Worm (Caenorhabditis elegans) whole organism, young adult: ENCODE measurements around the gene srh-55.

Experiments
- B0336.3 ChIP-seq: fragments of 200-800 bp; sonication (Bioruptor generic); IDR thresholded peaks from 2 replicates; pipeline ENCODE4 v1.3.6; 2022; ENCODE audit warnings: missing genetic modification characterization, missing compliant biosample characterization
- F37B4.10 ChIP-seq: fragments of 200-800 bp; sonication (Bioruptor generic); IDR thresholded peaks from 2 replicates; pipeline ENCODE4 v1.3.6; 2022; ENCODE audit warnings: missing genetic modification characterization, missing compliant biosample characterization
- F57A8.1 ChIP-seq: fragments of 200-800 bp; sonication (Bioruptor generic); optimal IDR thresholded peaks from 2 replicates; lab custom pipeline; 2018; ENCODE audit warnings: mild to moderate bottlenecking, missing genetic modification characterization, moderate library complexity, missing compliant biosample characterization
- T26A5.8 ChIP-seq: sonication (generic microtip); optimal IDR thresholded peaks from 2 replicates; lab custom pipeline; 2016; ENCODE audit warnings: missing genetic modification characterization, missing compliant biosample characterization
- Y53F4B.3 ChIP-seq: fragments of 200-800 bp; sonication (Bioruptor generic); IDR thresholded peaks from 2 replicates; pipeline ENCODE4 v1.3.6; 2022; ENCODE audit warnings: missing genetic modification reagents, missing genetic modification characterization, missing compliant biosample characterization
- Y53G8AR.9 ChIP-seq: fragments of 200-800 bp; sonication (Bioruptor generic); conservative IDR thresholded peaks from 2 replicates; pipeline ENCODE4 v1.3.6; 2022; ENCODE audit warnings: missing genetic modification reagents, missing genetic modification characterization, missing compliant biosample characterization
- Y56A3A.18 ChIP-seq: fragments of 200-800 bp; sonication (Bioruptor generic); IDR thresholded peaks from 2 replicates; pipeline ENCODE4 v1.3.6; 2022; ENCODE audit warnings: missing genetic modification reagents, missing genetic modification characterization, missing compliant biosample characterization
- Y79H2A.3 ChIP-seq: fragments of 200-800 bp; sonication (Bioruptor generic); conservative IDR thresholded peaks from 2 replicates; pipeline ENCODE4 v1.3.6; 2022; ENCODE audit warnings: missing genetic modification reagents, missing genetic modification characterization, missing compliant biosample characterization
- akir-1 ChIP-seq: fragments of 200-800 bp; sonication (Bioruptor generic); optimal IDR thresholded peaks from 2 replicates; lab custom pipeline; 2018; ENCODE audit warnings: mild to moderate bottlenecking, missing genetic modification characterization, moderate library complexity, missing compliant biosample characterization
- aptf-2 ChIP-seq: fragments of 200-800 bp; sonication (Bioruptor generic); conservative IDR thresholded peaks from 2 replicates; pipeline ENCODE4 v1.3.6; 2022; ENCODE audit warnings: missing genetic modification reagents, missing genetic modification characterization, missing compliant biosample characterization
- aptf-3 ChIP-seq: fragments of 200-800 bp; sonication (Bioruptor generic); IDR thresholded peaks from 2 replicates; pipeline ENCODE4 v1.3.6; 2022; ENCODE audit warnings: missing genetic modification characterization, missing compliant biosample characterization
- athp-1 ChIP-seq: sonication (generic microtip); optimal IDR thresholded peaks from 2 replicates; lab custom pipeline; 2017; ENCODE audit warnings: mild to moderate bottlenecking, missing genetic modification characterization, missing compliant biosample characterization
- bed-2 ChIP-seq: fragments of 200-800 bp; sonication (Bioruptor generic); IDR thresholded peaks from 2 replicates; pipeline ENCODE4 v1.3.6; 2022; ENCODE audit warnings: missing genetic modification reagents, missing genetic modification characterization, missing compliant biosample characterization
- ceh-100 ChIP-seq: fragments of 200-800 bp; sonication (Bioruptor generic); IDR thresholded peaks from 2 replicates; pipeline ENCODE4 v1.3.6; 2022; ENCODE audit warnings: missing genetic modification reagents, missing genetic modification characterization, missing compliant biosample characterization
- ceh-40 ChIP-seq: fragments of 200-800 bp; sonication (Bioruptor generic); IDR thresholded peaks from 2 replicates; pipeline ENCODE4 v1.3.6; 2022; ENCODE audit warnings: missing genetic modification characterization, missing compliant biosample characterization
- ceh-91 ChIP-seq: fragments of 200-800 bp; sonication (Bioruptor generic); IDR thresholded peaks from 2 replicates; pipeline ENCODE4 v1.3.6; 2022; ENCODE audit warnings: missing genetic modification reagents, missing genetic modification characterization, missing compliant biosample characterization
- die-1 ChIP-seq: sonication (generic microtip); optimal IDR thresholded peaks from 2 replicates; lab custom pipeline; 2016; ENCODE audit warnings: missing genotype, mild to moderate bottlenecking, missing genetic modification characterization, missing compliant biosample characterization
- dpff-1 ChIP-seq: sonication (generic microtip); optimal IDR thresholded peaks from 2 replicates; lab custom pipeline; 2017; ENCODE audit warnings: mild to moderate bottlenecking, missing genetic modification characterization, missing compliant biosample characterization
- egrh-3 ChIP-seq: fragments of 200-800 bp; sonication (Bioruptor generic); IDR thresholded peaks from 2 replicates; pipeline ENCODE4 v1.3.6; 2022; ENCODE audit warnings: missing genetic modification reagents, missing genetic modification characterization, missing compliant biosample characterization
- ekl-4 ChIP-seq: fragments of 200-800 bp; sonication (Bioruptor generic); IDR thresholded peaks from 2 replicates; pipeline ENCODE4 v1.3.6; 2022; ENCODE audit warnings: missing genetic modification reagents, missing genetic modification characterization, missing compliant biosample characterization
- ets-4 ChIP-seq: fragments of 200-800 bp; sonication (Bioruptor generic); optimal IDR thresholded peaks from 2 replicates; lab custom pipeline; 2018; ENCODE audit warnings: mild to moderate bottlenecking, missing genetic modification characterization, missing compliant biosample characterization
- him-1 ChIP-seq: sonication (generic microtip); optimal IDR thresholded peaks from 2 replicates; lab custom pipeline; 2016; ENCODE audit warnings: missing genotype, missing genetic modification reagents, missing genetic modification characterization, missing compliant biosample characterization
- hlh-12 ChIP-seq: sonication (generic microtip); optimal IDR thresholded peaks from 2 replicates; lab custom pipeline; 2016; ENCODE audit warnings: missing genetic modification characterization, missing compliant biosample characterization
- hlh-26 ChIP-seq: fragments of 200-800 bp; sonication (Bioruptor generic); conservative IDR thresholded peaks from 2 replicates; pipeline ENCODE4 v1.3.6; 2022; ENCODE audit warnings: missing genetic modification reagents, missing genetic modification characterization, missing compliant biosample characterization
- hmg-1.2 ChIP-seq: fragments of 200-800 bp; sonication (Bioruptor generic); IDR thresholded peaks from 2 replicates; pipeline ENCODE4 v1.3.6; 2022; ENCODE audit warnings: missing genetic modification reagents, missing genetic modification characterization, missing compliant biosample characterization
- let-526 ChIP-seq: fragments of 200-800 bp; sonication (Bioruptor generic); IDR thresholded peaks from 2 replicates; pipeline ENCODE4 v1.3.6; 2022; ENCODE audit warnings: missing genetic modification reagents, missing genetic modification characterization, missing compliant biosample characterization
- lin-26 ChIP-seq: fragments of 200-800 bp; sonication (Bioruptor generic); IDR thresholded peaks from 2 replicates; pipeline ENCODE4 v1.3.6; 2022; ENCODE audit warnings: missing genetic modification reagents, missing genetic modification characterization, missing compliant biosample characterization
- lin-35 ChIP-seq, 3 experiments: fragments of 150-350 bp in 2 of 3; sonication (generic microtip) in 1 of 3; optimal IDR thresholded peaks; 2 replicates each; lab custom pipeline; 2014 to 2018; ENCODE audit warnings: missing biosample characterization in 3 of 3, missing genetic modification characterization in 3 of 3, missing genetic modification reagents in 3 of 3
- lsy-27 ChIP-seq: sonication (generic microtip); optimal IDR thresholded peaks from 2 replicates; lab custom pipeline; 2017; ENCODE audit warnings: missing genetic modification characterization, mild to moderate bottlenecking, missing compliant biosample characterization, antibody characterized with exemption, missing genotype, borderline replicate concordance; ENCODE audit not compliant: insufficient read depth
- madf-10 ChIP-seq: sonication (generic microtip); optimal IDR thresholded peaks from 2 replicates; lab custom pipeline; 2016; ENCODE audit warnings: mild to moderate bottlenecking, missing genetic modification characterization, missing compliant biosample characterization
- madf-3 ChIP-seq: fragments of 200-800 bp; sonication (Bioruptor generic); IDR thresholded peaks from 2 replicates; pipeline ENCODE4 v1.3.6; 2022; ENCODE audit warnings: missing genetic modification reagents, missing genetic modification characterization, missing compliant biosample characterization
- mel-28 ChIP-seq: sonication (generic microtip); optimal IDR thresholded peaks from 2 replicates; lab custom pipeline; 2016; ENCODE audit warnings: borderline replicate concordance, mild to moderate bottlenecking, missing genetic modification characterization, missing compliant biosample characterization
- nfya-2 ChIP-seq: fragments of 200-800 bp; sonication (Bioruptor generic); IDR thresholded peaks from 2 replicates; pipeline ENCODE4 v1.3.6; 2022; ENCODE audit warnings: missing genetic modification reagents, missing genetic modification characterization, missing compliant biosample characterization
- nfyb-1 ChIP-seq: fragments of 200-800 bp; sonication (Bioruptor generic); IDR thresholded peaks from 2 replicates; pipeline ENCODE4 v1.3.6; 2022; ENCODE audit warnings: missing genetic modification reagents, missing genetic modification characterization, missing compliant biosample characterization
- nhr-90 ChIP-seq: sonication (generic microtip); optimal IDR thresholded peaks from 2 replicates; lab custom pipeline; 2016; ENCODE audit warnings: missing genotype, mild to moderate bottlenecking, missing genetic modification characterization, missing compliant biosample characterization
- rcor-1 ChIP-seq: fragments of 200-800 bp; sonication (Bioruptor generic); IDR thresholded peaks from 2 replicates; pipeline ENCODE4 v1.3.6; 2022; ENCODE audit warnings: missing genetic modification reagents, missing genetic modification characterization, missing compliant biosample characterization
- sdz-38 ChIP-seq: sonication (generic microtip); optimal IDR thresholded peaks from 2 replicates; lab custom pipeline; 2016; ENCODE audit warnings: missing genotype, missing genetic modification characterization, missing compliant biosample characterization
- sea-2 ChIP-seq: fragments of 200-800 bp; sonication (Bioruptor generic); IDR thresholded peaks from 2 replicates; pipeline ENCODE4 v1.3.6; 2022; ENCODE audit warnings: missing genetic modification characterization, missing compliant biosample characterization
- snpc-1.3 ChIP-seq: sonication (generic microtip); optimal IDR thresholded peaks from 2 replicates; lab custom pipeline; 2017; ENCODE audit warnings: missing genetic modification characterization, mild to moderate bottlenecking, missing compliant biosample characterization, antibody characterized with exemption, moderate library complexity, missing genotype, missing genetic modification reagents; ENCODE audit not compliant: insufficient read depth
- snpc-3.4 ChIP-seq: sonication (generic microtip); optimal IDR thresholded peaks from 2 replicates; lab custom pipeline; 2017; ENCODE audit warnings: missing genetic modification characterization, mild to moderate bottlenecking, missing compliant biosample characterization, antibody characterized with exemption, moderate library complexity, missing genotype, missing genetic modification reagents
- somi-1 ChIP-seq: fragments of 200-800 bp; sonication (Bioruptor generic); optimal IDR thresholded peaks from 2 replicates; lab custom pipeline; 2018; ENCODE audit warnings: mild to moderate bottlenecking, missing genetic modification characterization, missing compliant biosample characterization
- tbx-9 ChIP-seq: sonication (generic microtip); optimal IDR thresholded peaks from 2 replicates; lab custom pipeline; 2016; ENCODE audit warnings: borderline replicate concordance, missing genetic modification characterization, inconsistent platforms, missing compliant biosample characterization
- ztf-22 ChIP-seq: fragments of 200-800 bp; sonication (Bioruptor generic); optimal IDR thresholded peaks from 2 replicates; lab custom pipeline; 2018; ENCODE audit warnings: mild to moderate bottlenecking, missing genetic modification characterization, moderate library complexity, missing compliant biosample characterization
- ztf-28 ChIP-seq: fragments of 200-800 bp; sonication (Bioruptor generic); IDR thresholded peaks from 2 replicates; pipeline ENCODE4 v1.3.6; 2022; ENCODE audit warnings: missing genetic modification reagents, missing genetic modification characterization, missing compliant biosample characterization
- ztf-6 ChIP-seq: fragments of 200-800 bp; sonication (Bioruptor generic); IDR thresholded peaks from 2 replicates; pipeline ENCODE4 v1.3.6; 2022; ENCODE audit warnings: missing genetic modification reagents, missing genetic modification characterization, missing compliant biosample characterization

The srh-55 gene

ce11 chrV:15190903-15191302 lies 37.5 kb downstream of the srh-55 start, which contains the start of gene Y75B12B.11 (continued):
- peak; percentile 91 for TF ChIP-seq Y79H2A.3 (GFP tag; lab: Robert Waterston, UW)
- peak; percentile 90 for TF ChIP-seq snpc-1.3 (tag; lab: Kevin White, UChicago)
- peak; percentile 98 for TF ChIP-seq T26A5.8 (tag; lab: Kevin White, UChicago)
- TF ChIP-seq hlh-26 (GFP tag; lab: Robert Waterston, UW), result 0 out of 2 replicates have a peak, but pooled peaks have one; percentile 80
- peak; percentile 94 for TF ChIP-seq ceh-40 (GFP tag; lab: Robert Waterston, UW)
- TF ChIP-seq aptf-3 (GFP tag; lab: Robert Waterston, UW), result peak; percentile 96
- TF ChIP-seq F37B4.10 (GFP tag; lab: Robert Waterston, UW), result peak; percentile 96
- peak; percentile 78 for TF ChIP-seq egrh-3
- peak; percentile 83 for TF ChIP-seq lsy-27 (tag; lab: Kevin White, UChicago)
- peak; percentile 83 for TF ChIP-seq mel-28 (tag; lab: Kevin White, UChicago)
- peak; percentile 90; the same call in 1 of the 2 replicates for TF ChIP-seq nfya-2 (GFP tag; lab: Robert Waterston, UW)
- peak; percentile 98 for TF ChIP-seq nhr-90 (tag; lab: Kevin White, UChicago)
- TF ChIP-seq F57A8.1 (GFP tag; lab: Kevin White, UChicago), result peak; percentile 86
- TF ChIP-seq ceh-91 (GFP tag; lab: Robert Waterston, UW), result peak; percentile 70
- TF ChIP-seq him-1 (tag; lab: Kevin White, UChicago), result peak; percentile 87
- peak; percentile 98 for TF ChIP-seq athp-1 (tag; lab: Kevin White, UChicago)
- peak; percentile 96 for TF ChIP-seq ekl-4 (GFP tag; lab: Robert Waterston, UW)
- no peak for TF ChIP-seq sdz-38
- peak; percentile 87 for TF ChIP-seq ets-4
- peak; percentile 90 for TF ChIP-seq tbx-9 (tag; lab: Kevin White, UChicago)
- peak; percentile 85 for TF ChIP-seq hmg-1.2
- TF ChIP-seq madf-10 (tag; lab: Kevin White, UChicago), result peak; percentile 87
- TF ChIP-seq ztf-22 (GFP tag; lab: Kevin White, UChicago), result peak; percentile 31
- TF ChIP-seq bed-2, result no peak; the same call in 1 of the 2 replicates
- peak; percentile 98 for TF ChIP-seq B0336.3
- TF ChIP-seq let-526 (GFP tag; lab: Robert Waterston, UW), result peak; percentile 94
- TF ChIP-seq ceh-100, result peak; percentile 85
- peak; percentile 95 for TF ChIP-seq Y53G8AR.9 (GFP tag; lab: Robert Waterston, UW)
- peak; percentile 88 for TF ChIP-seq madf-3 (GFP tag; lab: Robert Waterston, UW)
- TF ChIP-seq nfyb-1 (GFP tag; lab: Robert Waterston, UW), result peak; percentile 97
- peak; percentile 95 for TF ChIP-seq rcor-1 (GFP tag; lab: Robert Waterston, UW)
- TF ChIP-seq dpff-1 (tag; lab: Kevin White, UChicago), result peak; percentile 72
- TF ChIP-seq akir-1 (GFP tag; lab: Kevin White, UChicago), result peak; percentile 40
- TF ChIP-seq ztf-6 (GFP tag; lab: Robert Waterston, UW), result 0 out of 2 replicates have a peak, but pooled peaks have one; percentile 75
- TF ChIP-seq die-1 (tag; lab: Kevin White, UChicago), result peak; percentile 98
- TF ChIP-seq snpc-3.4 (tag; lab: Kevin White, UChicago), result peak; percentile 85
- peak; percentile 98 for TF ChIP-seq Y56A3A.18 (GFP tag; lab: Robert Waterston, UW)
- TF ChIP-seq Y53F4B.3 (GFP tag; lab: Robert Waterston, UW), result peak; percentile 87
- peak; percentile 80 for TF ChIP-seq hlh-12 (tag; lab: Kevin White, UChicago)
- 0 out of 2 replicates have a peak, but pooled peaks have one; percentile 60 for TF ChIP-seq sea-2 (GFP tag; lab: Robert Waterston, UW)
- TF ChIP-seq lin-35 (GFP tag; optimal IDR thresholded peaks at IDR 0.05; lab: Kevin White, UChicago), result peak in 2 of 3 experiments; percentile 72 to 87
- TF ChIP-seq aptf-2 (GFP tag; lab: Robert Waterston, UW), result peak; percentile 73; the same call in 1 of the 2 replicates
- peak; percentile 61 for TF ChIP-seq somi-1
- TF ChIP-seq lin-26 (GFP tag; lab: Robert Waterston, UW), result peak; percentile 99
- peak; percentile 94 for TF ChIP-seq ztf-28 (GFP tag; lab: Robert Waterston, UW)
